Worm (Caenorhabditis elegans) whole organism, L1 larva: ENCODE measurements around the gene hlh-14.

Experiments
- C16A3.4 ChIP-seq: fragments of 150-350 bp; optimal IDR thresholded peaks from 2 replicates; lab custom pipeline; 2014; ENCODE audit warnings: missing biosample characterization, missing genetic modification characterization
- C34B4.2 ChIP-seq: sonication (generic microtip); optimal IDR thresholded peaks from 2 replicates; lab custom pipeline; 2017; ENCODE audit warnings: mild to moderate bottlenecking, missing genetic modification characterization, missing compliant biosample characterization
- F16B12.6 ChIP-seq: fragments of 150-350 bp; optimal IDR thresholded peaks from 2 replicates; lab custom pipeline; 2014; ENCODE audit warnings: missing biosample characterization, missing genetic modification characterization
- aly-2 ChIP-seq: fragments of 150-350 bp; optimal IDR thresholded peaks from 2 replicates; lab custom pipeline; 2014; ENCODE audit warnings: missing biosample characterization, missing genetic modification characterization
- ama-1 ChIP-seq: fragments of 150-350 bp; optimal IDR thresholded peaks from 2 replicates; lab custom pipeline; 2014
- ceh-8 ChIP-seq: fragments of 200-800 bp; sonication (Bioruptor generic); optimal IDR thresholded peaks from 2 replicates; lab custom pipeline; 2018; ENCODE audit warnings: mild to moderate bottlenecking, missing genetic modification characterization, moderate library complexity, missing compliant biosample characterization
- ceh-82 ChIP-seq, 3 experiments: fragments of 150-350 bp in 1 of 3; sonication (generic microtip) in 2 of 3; optimal IDR thresholded peaks; 2 replicates each; lab custom pipeline; 2014 to 2017; ENCODE audit warnings: missing biosample characterization in 3 of 3, missing genetic modification characterization in 3 of 3
- ceh-88 ChIP-seq: fragments of 200-800 bp; sonication (Bioruptor generic); IDR thresholded peaks from 2 replicates; pipeline ENCODE4 v1.3.6; 2022; ENCODE audit warnings: missing genetic modification characterization, missing compliant biosample characterization
- dsc-1 ChIP-seq: sonication (generic microtip); optimal IDR thresholded peaks from 2 replicates; lab custom pipeline; 2016; ENCODE audit warnings: mild to moderate bottlenecking, missing genetic modification characterization, missing compliant biosample characterization
- efl-1 ChIP-seq, 4 experiments: fragments of 150-350 bp; optimal IDR thresholded peaks in 3 of 4; peaks in 1 of 4; 1 replicate in 1 of 4; 2 replicates in 3 of 4; lab custom pipeline; 2014; ENCODE audit warnings: missing biosample characterization in 2 of 4, missing genetic modification characterization in 2 of 4, missing genetic modification reagents in 2 of 4
- efl-3 ChIP-seq: fragments of 200-800 bp; sonication (Bioruptor generic); optimal IDR thresholded peaks from 2 replicates; lab custom pipeline; 2018; ENCODE audit warnings: mild to moderate bottlenecking, missing genetic modification characterization, missing compliant biosample characterization
- egl-13 ChIP-seq: sonication (generic microtip); optimal IDR thresholded peaks from 2 replicates; lab custom pipeline; 2016; ENCODE audit warnings: missing genotype, missing genetic modification reagents, missing genetic modification characterization, missing compliant biosample characterization
- egl-27 ChIP-seq, 2 experiments: fragments of 150-350 bp in 1 of 2; sonication (generic microtip); optimal IDR thresholded peaks; 3 replicates each; lab custom pipeline; 2017 to 2018; ENCODE audit warnings: missing biosample characterization in 2 of 2, missing genetic modification characterization in 2 of 2, missing genetic modification reagents in 2 of 2
- elt-3 ChIP-seq, 6 experiments: fragments of 150-350 bp in 1 of 6; sonication (generic microtip); optimal IDR thresholded peaks; 2 replicates each; lab custom pipeline; 2017 to 2018; ENCODE audit warnings: missing biosample characterization in 6 of 6, missing genetic modification characterization in 6 of 6, inconsistent platforms in 1 of 6
- ets-5 ChIP-seq: fragments of 200-800 bp; sonication (Bioruptor generic); IDR thresholded peaks from 2 replicates; pipeline ENCODE4 v1.3.6; 2022; ENCODE audit warnings: missing genetic modification characterization, missing compliant biosample characterization
- fkh-10 ChIP-seq: sonication (generic microtip); optimal IDR thresholded peaks from 2 replicates; lab custom pipeline; 2017; ENCODE audit warnings: missing biosample characterization, missing genetic modification reagents, missing genetic modification characterization
- fos-1 ChIP-seq: fragments of 150-350 bp; optimal IDR thresholded peaks from 2 replicates; lab custom pipeline; 2014; ENCODE audit warnings: missing biosample characterization, missing genetic modification characterization
- hlh-17 ChIP-seq: fragments of 200-800 bp; sonication (Bioruptor generic); optimal IDR thresholded peaks from 2 replicates; lab custom pipeline; 2018; ENCODE audit warnings: missing genetic modification characterization, mild to moderate bottlenecking, missing compliant biosample characterization, moderate library complexity, borderline replicate concordance
- hlh-4 ChIP-seq: sonication (generic microtip); optimal IDR thresholded peaks from 2 replicates; lab custom pipeline; 2016; ENCODE audit warnings: mild to moderate bottlenecking, missing genetic modification characterization, missing compliant biosample characterization
- jun-1 ChIP-seq: fragments of 150-350 bp; optimal IDR thresholded peaks from 2 replicates; lab custom pipeline; 2014; ENCODE audit warnings: missing biosample characterization, missing genetic modification reagents, missing genetic modification characterization
- lin-13 ChIP-seq: fragments of 150-350 bp; optimal IDR thresholded peaks from 2 replicates; lab custom pipeline; 2014; ENCODE audit warnings: missing biosample characterization, missing genetic modification reagents, missing genetic modification characterization
- lin-14 ChIP-seq: fragments of 200-800 bp; sonication (Bioruptor generic); optimal IDR thresholded peaks from 2 replicates; lab custom pipeline; 2018; ENCODE audit warnings: mild to moderate bottlenecking, missing genetic modification characterization, moderate library complexity, missing compliant biosample characterization
- lin-35 ChIP-seq, 2 experiments: fragments of 150-350 bp; optimal IDR thresholded peaks; 2 replicates each; lab custom pipeline; 2014; ENCODE audit warnings: missing biosample characterization in 2 of 2, missing genetic modification characterization in 2 of 2, missing genetic modification reagents in 2 of 2
- lin-39 ChIP-seq: fragments of 150-350 bp; optimal IDR thresholded peaks from 2 replicates; lab custom pipeline; 2014; ENCODE audit warnings: missing biosample characterization, missing genetic modification reagents, missing genetic modification characterization
- lir-3 ChIP-seq: sonication (generic microtip); optimal IDR thresholded peaks from 2 replicates; lab custom pipeline; 2016; ENCODE audit warnings: mild to moderate bottlenecking, missing genetic modification characterization, moderate library complexity, missing compliant biosample characterization; ENCODE audit not compliant: poor library complexity
- mab-9 ChIP-seq: fragments of 200-800 bp; sonication (Bioruptor generic); IDR thresholded peaks from 2 replicates; pipeline ENCODE4 v1.3.6; 2022; ENCODE audit warnings: missing genetic modification reagents, missing genetic modification characterization, missing compliant biosample characterization
- mep-1 ChIP-seq: fragments of 150-350 bp; optimal IDR thresholded peaks from 2 replicates; lab custom pipeline; 2014; ENCODE audit warnings: missing biosample characterization, missing genetic modification characterization
- nhr-11 ChIP-seq: fragments of 150-350 bp; optimal IDR thresholded peaks from 2 replicates; lab custom pipeline; 2014; ENCODE audit warnings: missing biosample characterization, missing genetic modification characterization
- nhr-19 ChIP-seq: fragments of 200-800 bp; sonication (Bioruptor generic); conservative IDR thresholded peaks from 2 replicates; pipeline ENCODE4 v1.3.6; 2022; ENCODE audit warnings: missing genetic modification characterization, missing compliant biosample characterization
- nhr-71 ChIP-seq: sonication (generic microtip); optimal IDR thresholded peaks from 2 replicates; lab custom pipeline; 2016; ENCODE audit warnings: mild to moderate bottlenecking, missing genetic modification characterization, moderate library complexity, missing compliant biosample characterization
- nhr-77 ChIP-seq: fragments of 150-350 bp; optimal IDR thresholded peaks from 2 replicates; lab custom pipeline; 2014; ENCODE audit warnings: missing biosample characterization, missing genetic modification characterization
- nhr-85 ChIP-seq: sonication (generic microtip); peaks from one replicate; lab custom pipeline; 2016; ENCODE audit warnings: missing genetic modification characterization, inconsistent platforms, missing compliant biosample characterization
- pax-3 ChIP-seq: fragments of 200-800 bp; sonication (Bioruptor generic); optimal IDR thresholded peaks from 2 replicates; lab custom pipeline; 2018; ENCODE audit warnings: mild to moderate bottlenecking, missing genetic modification characterization, moderate library complexity, missing compliant biosample characterization
- pqm-1 ChIP-seq: sonication (generic microtip); optimal IDR thresholded peaks from 3 replicates; lab custom pipeline; 2017; ENCODE audit warnings: missing biosample characterization, missing genetic modification characterization
- rnt-1 ChIP-seq: sonication (generic microtip); optimal IDR thresholded peaks from 2 replicates; lab custom pipeline; 2016; ENCODE audit warnings: mild to moderate bottlenecking, missing genetic modification characterization, moderate library complexity, missing compliant biosample characterization
- snpc-4 ChIP-seq: fragments of 150-350 bp; optimal IDR thresholded peaks from 2 replicates; lab custom pipeline; 2014; ENCODE audit warnings: missing biosample characterization, missing genetic modification characterization
- snu-23 ChIP-seq: sonication (generic microtip); optimal IDR thresholded peaks from 2 replicates; lab custom pipeline; 2016; ENCODE audit warnings: missing genetic modification characterization, missing compliant biosample characterization
- sup-37 ChIP-seq: fragments of 200-800 bp; sonication (Bioruptor generic); optimal IDR thresholded peaks from 2 replicates; lab custom pipeline; 2018; ENCODE audit warnings: mild to moderate bottlenecking, missing genetic modification characterization, missing compliant biosample characterization
- tbx-2 ChIP-seq: sonication (generic microtip); optimal IDR thresholded peaks from 2 replicates; lab custom pipeline; 2016; ENCODE audit warnings: missing genetic modification characterization, missing compliant biosample characterization
- tlp-1 ChIP-seq: fragments of 150-350 bp; optimal IDR thresholded peaks from 2 replicates; lab custom pipeline; 2014; ENCODE audit warnings: missing biosample characterization, missing genetic modification characterization
- unc-62 ChIP-seq: fragments of 150-350 bp; optimal IDR thresholded peaks from 2 replicates; lab custom pipeline; 2014; ENCODE audit warnings: missing biosample characterization, missing genetic modification reagents, missing genetic modification characterization
- ztf-4 ChIP-seq: fragments of 150-350 bp; optimal IDR thresholded peaks from 2 replicates; lab custom pipeline; 2014; ENCODE audit warnings: missing biosample characterization, missing genetic modification characterization

Gene hlh-14

ce11 chrII:5714807-5715206, 23.9 kb downstream of the hlh-14 start, which contains the start of the genes tiar-1 and lelo-4 (continued):
- TF ChIP-seq ceh-88 (GFP tag; lab: Robert Waterston, UW) (no peak), pqm-1 (no peak), fos-1 (peak; percentile 60), ceh-82 (tag; optimal IDR thresholded peaks at IDR 0.05; lab: Kevin White, UChicago) (peak in 2 of 3 experiments; percentile 32 to 69), lin-35 (GFP tag; optimal IDR thresholded peaks at IDR 0.05; lab: Kevin White, UChicago) (peak; percentile 92 to 95), sup-37 (no peak), nhr-85 (tag; lab: Kevin White, UChicago) (peak; percentile 72), hlh-17 (GFP tag; lab: Kevin White, UChicago) (no peak), nhr-19 (GFP tag; lab: Robert Waterston, UW) (peak; percentile 50), ztf-4 (tag; lab: Kevin White, UChicago) (no peak), dsc-1 (tag; lab: Kevin White, UChicago) (no peak), mep-1 (tag; lab: Kevin White, UChicago) (peak; percentile 80), tlp-1 (tag; lab: Kevin White, UChicago) (no peak), elt-3 (tag; optimal IDR thresholded peaks at IDR 0.05; lab: Kevin White, UChicago) (peak in 1 of 6 experiments; percentile 58), lin-13 (peak; percentile 50), ceh-8 (no peak), hlh-4 (tag; lab: Kevin White, UChicago) (no peak), ets-5 (no peak), F16B12.6 (tag; lab: Kevin White, UChicago) (peak; percentile 57), lin-39 (no peak), aly-2 (tag; lab: Kevin White, UChicago) (no peak), snpc-4 (tag; lab: Kevin White, UChicago) (peak; percentile 45), C34B4.2 (tag; lab: Kevin White, UChicago) (no peak), rnt-1 (peak; percentile 74), jun-1 (tag; lab: Kevin White, UChicago) (no peak), C16A3.4 (tag; lab: Kevin White, UChicago) (peak; percentile 66), lin-14 (GFP tag; lab: Kevin White, UChicago) (peak; percentile 76), nhr-11 (tag; lab: Kevin White, UChicago) (no peak), nhr-77 (peak; percentile 29), pax-3 (tag; lab: Kevin White, UChicago) (no peak), egl-27 (tag; optimal IDR thresholded peaks at IDR 0.05; lab: Kevin White, UChicago) (no peak)

ce11 chrII:5712126-5712525, 26.6 kb downstream of the hlh-14 start:
- TF ChIP-seq efl-3 (no peak), snu-23 (GFP tag; lab: Kevin White, UChicago) (peak; percentile 3), dsc-1 (tag; lab: Kevin White, UChicago) (no peak), lin-39 (no peak), ama-1 (lab: Kevin White, UChicago) (no peak), nhr-77 (no peak)

- no peak for TF ChIP-seq unc-62 (GFP tag; lab: Kevin White, UChicago)
- TF ChIP-seq efl-1 (optimal IDR thresholded peaks at IDR 0.05; lab: Kevin White, UChicago) = no peak
- peak in 1 of 2 experiments; percentile 81 for TF ChIP-seq efl-1 (GFP tag; optimal IDR thresholded peaks at IDR 0.05 in 1 of 2; lab: Kevin White, UChicago)
These were observed 27.9 kb downstream of the hlh-14 start for ce11 chrII:5710835-5711234.

ce11 chrII:5708154-5708553, 30.5 kb downstream of the hlh-14 start:
- TF ChIP-seq unc-62 (GFP tag; lab: Kevin White, UChicago) (no peak), snu-23 (GFP tag; lab: Kevin White, UChicago) (no peak), fkh-10 (GFP tag; lab: Kevin White, UChicago) (peak; percentile 90), nhr-71 (tag; lab: Kevin White, UChicago) (peak; percentile 4), mab-9 (no peak), tbx-2 (tag; lab: Kevin White, UChicago) (peak; percentile 42), F16B12.6 (tag; lab: Kevin White, UChicago) (no peak), egl-13 (no peak), lin-14 (GFP tag; lab: Kevin White, UChicago) (peak; percentile 77), lir-3 (no peak)
